Worm (Caenorhabditis elegans): Measurements from ENCODE around the gene hda-6.
A peak's percentile ranks its signal among the peaks of the same experiment; 100 is the strongest.

ce11 chrIV:5388477-5389065, 24.5 kb upstream of the hda-6 start, which contains the start of gene elo-6:
- TF ChIP-seq snpc-4 (tag; optimal IDR thresholded peaks at IDR 0.05) = no peak
- no peak for TF ChIP-seq ces-1 (GFP tag; optimal IDR thresholded peaks at IDR 0.05)
- no peak for TF ChIP-seq hlh-17 (GFP tag; optimal IDR thresholded peaks at IDR 0.05; ENCODE audit: borderline replicate concordance)
- peak; percentile 18 for TF ChIP-seq nhr-90 (tag; optimal IDR thresholded peaks at IDR 0.05; ENCODE audit: poor library complexity)
- no peak for TF ChIP-seq ztf-11 (tag; optimal IDR thresholded peaks at IDR 0.05)
- no peak for TF ChIP-seq swsn-7 (tag; optimal IDR thresholded peaks at IDR 0.05)
- TF ChIP-seq ceh-8 (GFP tag; optimal IDR thresholded peaks at IDR 0.05) = no peak
- peak; percentile 43 for TF ChIP-seq nhr-77 (tag; optimal IDR thresholded peaks at IDR 0.05)
- TF ChIP-seq lin-15B (tag; optimal IDR thresholded peaks at IDR 0.05) = no peak
- no peak for TF ChIP-seq nhr-28 (tag; optimal IDR thresholded peaks at IDR 0.05)
- TF ChIP-seq ztf-4 (tag; optimal IDR thresholded peaks at IDR 0.05) = no peak
- no peak for TF ChIP-seq C16A3.4 (tag; optimal IDR thresholded peaks at IDR 0.05)
